Worm (Caenorhabditis elegans) whole organism, late embryonic: Measurements from ENCODE around the gene fil-1.

Experiments
- C08G9.2 ChIP-seq: sonication (generic microtip); optimal IDR thresholded peaks from 2 replicates; lab custom pipeline; 2016; ENCODE audit warnings: mild to moderate bottlenecking, missing genetic modification characterization, moderate library complexity, missing compliant biosample characterization
- K02D7.2 ChIP-seq: sonication (generic microtip); optimal IDR thresholded peaks from 2 replicates; lab custom pipeline; 2017; ENCODE audit warnings: mild to moderate bottlenecking, missing genetic modification characterization, missing compliant biosample characterization
- T23F11.4 ChIP-seq: fragments of 200-800 bp; sonication (Bioruptor generic); optimal IDR thresholded peaks from 2 replicates; lab custom pipeline; 2018; ENCODE audit warnings: mild to moderate bottlenecking, missing genetic modification characterization, missing compliant biosample characterization
- Y22D7AL.16 ChIP-seq: sonication (generic microtip); optimal IDR thresholded peaks from 2 replicates; lab custom pipeline; 2016; ENCODE audit warnings: missing genetic modification characterization, missing compliant biosample characterization
- ama-1 ChIP-seq: fragments of 150-350 bp; optimal IDR thresholded peaks from 2 replicates; lab custom pipeline; 2014
- ceh-18 ChIP-seq: sonication (generic microtip); optimal IDR thresholded peaks from 2 replicates; lab custom pipeline; 2016; ENCODE audit warnings: missing genetic modification characterization, missing compliant biosample characterization
- ceh-19 ChIP-seq: fragments of 200-800 bp; sonication (Bioruptor generic); optimal IDR thresholded peaks from 2 replicates; lab custom pipeline; 2018; ENCODE audit warnings: mild to moderate bottlenecking, missing genetic modification characterization, missing compliant biosample characterization
- ceh-2 ChIP-seq: sonication (generic microtip); optimal IDR thresholded peaks from 2 replicates; lab custom pipeline; 2016; ENCODE audit warnings: missing genotype, missing genetic modification characterization, missing compliant biosample characterization
- ceh-24 ChIP-seq: sonication (generic microtip); optimal IDR thresholded peaks from 2 replicates; lab custom pipeline; 2016; ENCODE audit warnings: mild to moderate bottlenecking, missing genetic modification characterization, missing compliant biosample characterization
- ceh-45 ChIP-seq: fragments of 200-800 bp; sonication (Bioruptor generic); IDR thresholded peaks from 2 replicates; pipeline ENCODE4 v1.3.6; 2022; ENCODE audit warnings: missing genetic modification reagents, missing genetic modification characterization, missing compliant biosample characterization
- ceh-48 ChIP-seq: sonication (generic microtip); optimal IDR thresholded peaks from 2 replicates; lab custom pipeline; 2016; ENCODE audit warnings: missing genetic modification characterization, inconsistent platforms, missing compliant biosample characterization
- ceh-6 ChIP-seq: fragments of 200-800 bp; sonication (Bioruptor generic); optimal IDR thresholded peaks from 2 replicates; lab custom pipeline; 2018; ENCODE audit warnings: mild to moderate bottlenecking, missing genetic modification characterization, missing compliant biosample characterization
- ceh-9 ChIP-seq: sonication (generic microtip); optimal IDR thresholded peaks from 2 replicates; lab custom pipeline; 2016; ENCODE audit warnings: mild to moderate bottlenecking, missing genetic modification characterization, inconsistent platforms, missing compliant biosample characterization
- che-1 ChIP-seq: sonication (generic microtip); optimal IDR thresholded peaks from 2 replicates; lab custom pipeline; 2016; ENCODE audit warnings: mild to moderate bottlenecking, missing genetic modification characterization, missing compliant biosample characterization
- dve-1 ChIP-seq: sonication (generic microtip); optimal IDR thresholded peaks from 2 replicates; lab custom pipeline; 2017; ENCODE audit warnings: antibody characterized with exemption, mild to moderate bottlenecking, missing genetic modification characterization, missing compliant biosample characterization
- elt-2 ChIP-seq: sonication (generic microtip); optimal IDR thresholded peaks from 2 replicates; lab custom pipeline; 2016; ENCODE audit warnings: missing genetic modification reagents, missing genetic modification characterization, missing compliant biosample characterization
- ets-4 ChIP-seq: sonication (generic microtip); optimal IDR thresholded peaks from 2 replicates; lab custom pipeline; 2016; ENCODE audit warnings: missing genetic modification characterization, missing compliant biosample characterization
- eyg-1 ChIP-seq: sonication (generic microtip); optimal IDR thresholded peaks from 2 replicates; lab custom pipeline; 2016; ENCODE audit warnings: missing genotype, missing genetic modification characterization, missing compliant biosample characterization
- fax-1 ChIP-seq: sonication (generic microtip); optimal IDR thresholded peaks from 2 replicates; lab custom pipeline; 2016; ENCODE audit warnings: missing genotype, missing genetic modification characterization, missing compliant biosample characterization
- fkh-10 ChIP-seq: fragments of 150-350 bp; optimal IDR thresholded peaks from 2 replicates; lab custom pipeline; 2014; ENCODE audit warnings: missing biosample characterization, missing genetic modification reagents, missing genetic modification characterization
- hlh-15 ChIP-seq: sonication (generic microtip); optimal IDR thresholded peaks from 2 replicates; lab custom pipeline; 2016; ENCODE audit warnings: missing genetic modification characterization, missing compliant biosample characterization
- hlh-30 ChIP-seq: sonication (generic microtip); optimal IDR thresholded peaks from 2 replicates; lab custom pipeline; 2017; ENCODE audit warnings: antibody characterized with exemption, missing genetic modification characterization, missing compliant biosample characterization; ENCODE audit not compliant: insufficient read depth
- hlh-8 ChIP-seq: sonication (generic microtip); optimal IDR thresholded peaks from 2 replicates; lab custom pipeline; 2016; ENCODE audit warnings: missing genotype, missing genetic modification characterization, missing compliant biosample characterization
- madf-2 ChIP-seq: sonication (generic microtip); optimal IDR thresholded peaks from 2 replicates; lab custom pipeline; 2017; ENCODE audit warnings: missing genetic modification characterization, missing compliant biosample characterization
- nfya-1 ChIP-seq: sonication (generic microtip); optimal IDR thresholded peaks from 2 replicates; lab custom pipeline; 2017; ENCODE audit warnings: missing genetic modification characterization, mild to moderate bottlenecking, missing compliant biosample characterization, antibody characterized with exemption, moderate library complexity
- nhr-11 ChIP-seq: fragments of 150-350 bp; optimal IDR thresholded peaks from 2 replicates; lab custom pipeline; 2014; ENCODE audit warnings: missing biosample characterization, missing genetic modification characterization
- nhr-232 ChIP-seq: sonication (generic microtip); optimal IDR thresholded peaks from 2 replicates; lab custom pipeline; 2016; ENCODE audit warnings: missing genetic modification characterization, missing compliant biosample characterization
- npax-4 ChIP-seq: sonication (generic microtip); optimal IDR thresholded peaks from 2 replicates; lab custom pipeline; 2016; ENCODE audit warnings: missing genetic modification characterization, missing compliant biosample characterization
- pha-4 ChIP-seq: fragments of 150-350 bp; optimal IDR thresholded peaks from 2 replicates; lab custom pipeline; 2018; ENCODE audit warnings: missing biosample characterization, missing genetic modification reagents, missing genetic modification characterization
- pros-1 ChIP-seq: fragments of 150-350 bp; optimal IDR thresholded peaks from 2 replicates; lab custom pipeline; 2014; ENCODE audit warnings: missing biosample characterization, missing genetic modification reagents, missing genetic modification characterization
- sox-2 ChIP-seq: fragments of 200-800 bp; sonication (Bioruptor generic); IDR thresholded peaks from 2 replicates; pipeline ENCODE4 v1.3.6; 2022; ENCODE audit warnings: missing genetic modification reagents, missing genetic modification characterization, missing compliant biosample characterization
- syd-9 ChIP-seq: sonication (generic microtip); optimal IDR thresholded peaks from 2 replicates; lab custom pipeline; 2016; ENCODE audit warnings: mild to moderate bottlenecking, missing genetic modification characterization, moderate library complexity, missing compliant biosample characterization
- tbx-2 ChIP-seq: sonication (generic microtip); optimal IDR thresholded peaks from 2 replicates; lab custom pipeline; 2016; ENCODE audit warnings: missing genetic modification characterization, missing compliant biosample characterization
- ttx-3 ChIP-seq: sonication (generic microtip); optimal IDR thresholded peaks from 2 replicates; lab custom pipeline; 2016; ENCODE audit warnings: missing genetic modification reagents, missing genetic modification characterization, missing compliant biosample characterization
- unc-42 ChIP-seq: sonication (generic microtip); optimal IDR thresholded peaks from 2 replicates; lab custom pipeline; 2016; ENCODE audit warnings: missing genotype, missing genetic modification characterization, missing compliant biosample characterization
- zip-5 ChIP-seq: sonication (generic microtip); optimal IDR thresholded peaks from 2 replicates; lab custom pipeline; 2016; ENCODE audit warnings: missing genetic modification characterization, missing compliant biosample characterization

The fil-1 gene

DNA sequence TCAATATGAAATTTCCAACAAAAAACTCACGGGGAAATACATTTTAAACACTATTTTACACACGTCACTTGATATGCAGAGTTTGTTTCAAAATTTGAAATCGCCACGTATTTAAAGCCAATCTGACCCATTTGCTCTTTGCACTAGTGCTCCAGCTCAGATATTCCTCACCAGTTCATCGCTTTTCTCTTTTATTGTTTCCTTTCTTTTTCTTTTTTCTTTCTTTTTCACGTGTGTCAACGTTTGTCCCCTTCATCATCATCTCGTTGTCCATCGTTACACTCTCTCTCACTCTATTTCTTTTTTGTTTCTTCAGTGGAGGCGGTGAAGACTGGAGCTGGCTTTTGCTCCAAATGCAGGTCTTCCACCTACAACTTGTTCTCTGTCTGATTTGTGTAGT, 9.0 kb upstream of the fil-1 start, which contains the start of gene F02D8.4:
TSS of gene F02D8.4 (plus strand) at position 301 of the 400 bp plus-strand sequence.
- TF ChIP-seq elt-2 (tag; lab: Kevin White, UChicago) (no peak), che-1 (tag; lab: Kevin White, UChicago) (no peak), sox-2 (GFP tag; lab: Robert Waterston, UW) (no peak), hlh-15 (no peak), syd-9 (tag; lab: Kevin White, UChicago) (no peak), nhr-232 (no peak), tbx-2 (no peak), T23F11.4 (no peak), hlh-30 (tag; lab: Kevin White, UChicago) (no peak), zip-5 (tag; lab: Kevin White, UChicago) (no peak), ceh-6 (GFP tag; lab: Kevin White, UChicago) (no peak), Y22D7AL.16 (no peak), K02D7.2 (tag; lab: Kevin White, UChicago) (no peak), nhr-11 (tag; lab: Kevin White, UChicago) (no peak), C08G9.2 (no peak), ttx-3 (tag; lab: Kevin White, UChicago) (no peak), ceh-45 (GFP tag; lab: Robert Waterston, UW) (no peak)

DNA sequence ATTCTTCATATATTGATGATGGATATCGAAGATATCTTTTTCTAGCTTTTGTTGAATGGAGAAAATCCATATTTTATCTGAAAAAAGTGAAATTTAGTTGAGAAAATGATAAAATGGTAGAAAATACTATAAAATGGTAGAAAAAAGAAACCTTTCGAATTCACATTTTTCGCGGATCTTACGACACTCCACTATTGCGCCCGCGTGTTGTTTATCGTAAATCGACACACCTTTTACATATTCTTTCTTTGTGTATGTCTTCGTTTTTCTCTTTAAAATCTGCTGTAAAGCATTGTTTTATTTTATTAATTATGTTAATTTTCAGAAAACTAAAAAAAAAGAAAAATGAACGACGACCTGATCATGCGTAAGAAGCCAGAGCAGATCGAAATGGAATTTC, 2.8 kb upstream of the fil-1 start, which contains the start of the genes cdt-2 and T01C3.2:
TSS of gene cdt-2 (minus strand) at position 284 of the 400 bp plus-strand sequence.
TSS of gene T01C3.2 (plus strand) at position 326 of the 400 bp plus-strand sequence.
- TF ChIP-seq fax-1 (tag; lab: Kevin White, UChicago) (no peak), hlh-15 (no peak), nfya-1 (tag; lab: Kevin White, UChicago) (peak; percentile 19), dve-1 (tag; lab: Kevin White, UChicago) (no peak), pros-1 (tag; lab: Kevin White, UChicago) (no peak), ceh-48 (tag; lab: Kevin White, UChicago) (no peak)
- TF ChIP-seq, all 69 proteins: peak for 1

DNA sequence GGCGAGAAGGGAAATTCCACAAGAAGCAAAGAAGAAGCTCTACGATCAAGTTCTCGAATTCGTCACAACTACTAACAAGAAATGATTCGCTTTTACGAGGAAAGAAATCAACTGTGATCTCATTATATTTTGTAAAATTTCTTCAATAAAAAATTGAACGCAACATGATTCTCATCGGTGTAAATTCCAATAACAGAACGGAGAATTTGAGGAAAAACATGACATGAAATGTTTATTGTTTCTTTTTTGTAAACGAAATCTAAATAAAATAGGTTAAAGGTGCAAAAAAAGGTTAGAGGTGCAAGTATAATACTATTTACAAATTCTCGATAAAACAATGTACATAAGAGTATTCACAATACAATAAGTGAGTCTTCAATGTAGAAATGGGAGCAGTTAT, 2.1 kb upstream of the fil-1 start:
- TF ChIP-seq nhr-11 (tag; lab: Kevin White, UChicago): no peak
- TF ChIP-seq ceh-2: no peak
- no peak for TF ChIP-seq tbx-2
- TF ChIP-seq fax-1 (tag; lab: Kevin White, UChicago): no peak
- no peak for TF ChIP-seq K02D7.2 (tag; lab: Kevin White, UChicago)
- no peak for TF ChIP-seq fkh-10 (GFP tag; lab: Kevin White, UChicago)
- TF ChIP-seq unc-42 (tag; lab: Kevin White, UChicago): no peak
- no peak for TF ChIP-seq madf-2 (tag; lab: Kevin White, UChicago)
- no peak for TF ChIP-seq pros-1 (tag; lab: Kevin White, UChicago)
- TF ChIP-seq hlh-15: no peak
- TF ChIP-seq ceh-19: no peak
- no peak for TF ChIP-seq syd-9 (tag; lab: Kevin White, UChicago)
- no peak for TF ChIP-seq eyg-1 (tag; lab: Kevin White, UChicago)
- TF ChIP-seq ceh-9 (tag; lab: Kevin White, UChicago): no peak
- no peak for TF ChIP-seq ama-1 (lab: Kevin White, UChicago)
- TF ChIP-seq Y22D7AL.16: no peak
- TF ChIP-seq hlh-8: no peak
- TF ChIP-seq pha-4 (tag; lab: Kevin White, UChicago): no peak
- TF ChIP-seq, all 69 proteins: peak for 0

DNA sequence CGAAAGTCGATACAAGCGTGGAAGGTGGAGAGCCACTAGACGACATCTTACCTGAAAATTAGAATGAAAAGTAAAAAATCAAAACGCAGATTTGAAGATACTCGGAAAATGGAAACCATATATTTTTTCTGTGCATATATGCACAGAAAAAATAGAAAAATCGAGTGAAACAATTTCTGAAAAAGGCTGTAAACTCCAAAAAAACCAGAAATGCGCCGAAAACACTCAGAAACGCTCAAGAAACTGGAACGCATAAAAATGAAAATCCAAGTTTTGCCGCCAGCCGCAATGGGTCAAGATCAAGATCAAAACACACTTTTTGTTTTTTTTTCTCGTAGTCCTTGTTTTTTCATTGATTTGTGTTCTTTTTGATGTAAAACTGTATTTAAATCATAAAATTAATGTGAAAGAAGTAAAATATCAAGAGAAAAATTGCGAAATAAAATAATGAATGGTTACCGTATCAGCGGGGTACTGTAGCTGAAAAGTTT, 966 bp upstream of the fil-1 start, which contains the start of gene T01C3.3:
TSS of gene T01C3.3 (minus strand) at position 51 of the 491 bp plus-strand sequence.
- TF ChIP-seq unc-42 (tag; lab: Kevin White, UChicago) (no peak), ceh-18 (tag; lab: Kevin White, UChicago) (no peak), npax-4 (no peak), K02D7.2 (tag; lab: Kevin White, UChicago) (no peak)

DNA sequence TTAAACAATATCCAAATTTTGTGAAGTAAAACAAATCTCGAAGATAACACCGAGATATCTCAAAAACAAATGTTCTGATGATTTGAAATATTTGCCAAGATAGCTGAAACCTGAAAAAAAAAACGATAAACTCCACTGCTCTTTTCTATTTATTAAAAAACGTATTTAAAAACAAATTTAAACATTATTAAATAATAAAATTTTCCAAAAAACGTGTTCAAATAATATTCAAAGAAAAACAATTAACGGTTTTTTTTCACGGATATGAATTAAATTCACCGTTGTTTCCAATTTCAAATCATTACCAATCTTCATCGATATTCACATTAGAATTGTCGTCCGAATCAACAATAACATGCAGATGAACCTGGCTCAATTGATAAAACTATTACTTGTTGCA, 2.6 kb downstream of the fil-1 start, which contains the start of gene irld-14:
TSS of gene irld-14 (plus strand) at position 301 of the 400 bp plus-strand sequence.
- TF ChIP-seq ceh-24 (no peak), ets-4 (tag; lab: Kevin White, UChicago) (no peak)
